Worm (Caenorhabditis elegans): Measurements from ENCODE around the gene ndx-9.

Gene ndx-9

ce11 chrIV:11037118-11037719 lies 25.4 kb upstream of the ndx-9 start (continued):
- TF ChIP-seq ztf-26 (tag; optimal IDR thresholded peaks at IDR 0.05) (no peak), Y95B8A.8 (GFP tag; IDR thresholded peaks at IDR 0.05) (no peak), mxl-1 (tag; optimal IDR thresholded peaks at IDR 0.05) (no peak), mcd-1 (GFP tag; IDR thresholded peaks at IDR 0.05) (no peak), dpff-1 (tag; optimal IDR thresholded peaks at IDR 0.05) (no peak), Y79H2A.3 (GFP tag; conservative IDR thresholded peaks at IDR 0.05) (no peak), pbrm-1 (GFP tag; IDR thresholded peaks at IDR 0.05) (no peak), egl-18 (GFP tag; IDR thresholded peaks at IDR 0.05) (no peak), B0336.3 (GFP tag; IDR thresholded peaks at IDR 0.05) (peak; percentile 71), tbp1 (GFP tag; optimal IDR thresholded peaks at IDR 0.05) (peak; percentile 7), lag-1 (GFP tag; IDR thresholded peaks at IDR 0.05) (no peak), lin-54 (GFP tag; optimal IDR thresholded peaks at IDR 0.05) (no peak), cebp-2 (GFP tag; IDR thresholded peaks at IDR 0.05) (no peak), ceh-100 (GFP tag; IDR thresholded peaks at IDR 0.05) (no peak), mel-28 (tag; optimal IDR thresholded peaks at IDR 0.05; ENCODE audit: borderline replicate concordance) (no peak), madf-6 (GFP tag; IDR thresholded peaks at IDR 0.05) (peak; percentile 52; the same call in 1 of the 2 replicates), repo-1 (tag; optimal IDR thresholded peaks at IDR 0.05) (no peak), sptf-2 (GFP tag; optimal IDR thresholded peaks at IDR 0.05) (no peak), ztf-25 (GFP tag; IDR thresholded peaks at IDR 0.05) (no peak), ekl-4 (GFP tag; IDR thresholded peaks at IDR 0.05) (0 out of 2 replicates have a peak, but pooled peaks have one; percentile 16), F49E8.2 (tag; optimal IDR thresholded peaks at IDR 0.05; ENCODE audit: insufficient read depth) (peak; percentile 24), ama-1 (optimal IDR thresholded peaks at IDR 0.05) (no peak), ama-1 (GFP tag; optimal IDR thresholded peaks at IDR 0.05) (no peak), snpc-1.1 (tag; optimal IDR thresholded peaks at IDR 0.05; ENCODE audit: insufficient read depth) (no peak), nfya-1 (tag; optimal IDR thresholded peaks at IDR 0.05; ENCODE audit: borderline replicate concordance, insufficient read depth) (no peak), unc-62 (GFP tag; optimal IDR thresholded peaks at IDR 0.05) (no peak), ztf-18 (tag; optimal IDR thresholded peaks at IDR 0.05) (peak; percentile 7), ztf-6 (GFP tag; IDR thresholded peaks at IDR 0.05) (no peak), ceh-58 (GFP tag; IDR thresholded peaks at IDR 0.05) (no peak), atf-7 (tag; optimal IDR thresholded peaks at IDR 0.05) (peak; percentile 16), let-607 (tag; optimal IDR thresholded peaks at IDR 0.05) (no peak), rec-8 (tag; optimal IDR thresholded peaks at IDR 0.05) (no peak), B0019.2 (GFP tag; conservative IDR thresholded peaks at IDR 0.05) (no peak)

DNA sequence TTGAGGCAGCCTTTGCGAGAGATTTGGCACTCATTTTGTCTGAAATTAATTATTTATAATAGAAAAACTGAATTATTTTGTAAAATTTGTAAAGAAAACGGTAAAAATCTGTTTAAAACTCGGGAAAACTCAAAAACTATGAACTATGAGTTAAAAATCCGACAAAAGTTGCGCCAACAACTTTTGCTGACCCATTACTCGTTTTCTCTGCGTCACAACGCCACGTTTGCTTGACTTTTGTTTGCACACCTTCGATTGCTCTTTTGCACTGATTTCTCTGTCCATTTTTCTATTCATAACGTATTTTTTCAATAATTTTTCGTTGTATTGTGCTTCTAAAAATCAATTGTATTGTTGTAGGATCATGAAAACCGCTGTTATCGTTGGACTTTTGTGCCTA lies 24.4 kb upstream of the ndx-9 start, which contains the start of gene fkb-1:
Gene fkb-1 (plus strand): TSS at position 361 of the 400 bp plus-strand sequence.
- TF ChIP-seq egl-18 (GFP tag; IDR thresholded peaks at IDR 0.05): no peak
- no peak for TF ChIP-seq nhr-90 (tag; optimal IDR thresholded peaks at IDR 0.05)
- TF ChIP-seq ama-1 (optimal IDR thresholded peaks at IDR 0.05): no peak
- TF ChIP-seq ama-1 (GFP tag; optimal IDR thresholded peaks at IDR 0.05): no peak
- TF ChIP-seq F57C9.4 (tag; optimal IDR thresholded peaks at IDR 0.05): no peak
- no peak for TF ChIP-seq pbrm-1 (GFP tag; IDR thresholded peaks at IDR 0.05)
- no peak for TF ChIP-seq Y79H2A.3 (GFP tag; conservative IDR thresholded peaks at IDR 0.05)
- no peak for TF ChIP-seq lag-1 (GFP tag; IDR thresholded peaks at IDR 0.05)
- TF ChIP-seq atf-7 (tag; optimal IDR thresholded peaks at IDR 0.05): no peak
- TF ChIP-seq ztf-28 (GFP tag; IDR thresholded peaks at IDR 0.05): no peak
- no peak for TF ChIP-seq ztf-26 (tag; optimal IDR thresholded peaks at IDR 0.05)
- no peak for TF ChIP-seq hsf-1 (GFP tag; IDR thresholded peaks at IDR 0.05)
- no peak for TF ChIP-seq hmg-20 (GFP tag; IDR thresholded peaks at IDR 0.05)
- TF ChIP-seq B0019.2 (GFP tag; conservative IDR thresholded peaks at IDR 0.05): no peak
- no peak for TF ChIP-seq let-526 (GFP tag; IDR thresholded peaks at IDR 0.05)
- no peak for TF ChIP-seq nhr-27 (tag; optimal IDR thresholded peaks at IDR 0.05)
- TF ChIP-seq unc-62 (GFP tag; optimal IDR thresholded peaks at IDR 0.05): no peak
- no peak for TF ChIP-seq ztf-3 (GFP tag; optimal IDR thresholded peaks at IDR 0.05)
- TF ChIP-seq ceh-100 (GFP tag; IDR thresholded peaks at IDR 0.05): no peak
- TF ChIP-seq madf-10 (tag; optimal IDR thresholded peaks at IDR 0.05): no peak
- peak; percentile 56 for TF ChIP-seq lin-40 (tag; optimal IDR thresholded peaks at IDR 0.05)
- TF ChIP-seq F55B11.4 (tag; optimal IDR thresholded peaks at IDR 0.05; ENCODE audit: borderline replicate concordance, insufficient read depth): no peak
- no peak for TF ChIP-seq B0035.1 (tag; optimal IDR thresholded peaks at IDR 0.05)
- TF ChIP-seq zfh-2 (GFP tag; conservative IDR thresholded peaks at IDR 0.05): no peak
- peak; percentile 54 for TF ChIP-seq mcd-1 (GFP tag; IDR thresholded peaks at IDR 0.05)
- TF ChIP-seq F37B4.10 (GFP tag; IDR thresholded peaks at IDR 0.05): no peak
